Worm (Caenorhabditis elegans): Measurements from ENCODE around the gene famh-136.

ce11 chrIII:8844137-8844536, 43.4 kb upstream of the famh-136 start:
- TF ChIP-seq him-1 (tag; optimal IDR thresholded peaks at IDR 0.05) (no peak), dao-5 (tag; optimal IDR thresholded peaks at IDR 0.05) (no peak), W03F9.2 (tag; optimal IDR thresholded peaks at IDR 0.05) (no peak)
